Worm (Caenorhabditis elegans) whole organism, L1 larva: ENCODE measurements around the gene psmd-9.
A peak's percentile ranks its signal among the peaks of the same experiment; 100 is the strongest.

ENCODE experiments used
- C04F5.9 ChIP-seq: sonication (generic microtip); optimal IDR thresholded peaks from 2 replicates; lab custom pipeline; 2016; ENCODE audit warnings: missing genetic modification characterization, missing compliant biosample characterization
- C16A3.4 ChIP-seq: fragments of 150-350 bp; optimal IDR thresholded peaks from 2 replicates; lab custom pipeline; 2014; ENCODE audit warnings: missing biosample characterization, missing genetic modification characterization
- C34B4.2 ChIP-seq: sonication (generic microtip); optimal IDR thresholded peaks from 2 replicates; lab custom pipeline; 2017; ENCODE audit warnings: mild to moderate bottlenecking, missing genetic modification characterization, missing compliant biosample characterization
- F16B12.6 ChIP-seq: fragments of 150-350 bp; optimal IDR thresholded peaks from 2 replicates; lab custom pipeline; 2014; ENCODE audit warnings: missing biosample characterization, missing genetic modification characterization
- Y116A8C.19 ChIP-seq: sonication (generic microtip); optimal IDR thresholded peaks from 2 replicates; lab custom pipeline; 2016; ENCODE audit warnings: missing compliant biosample characterization, missing genetic modification characterization, borderline replicate concordance
- alr-1 ChIP-seq: fragments of 200-800 bp; sonication (Bioruptor generic); optimal IDR thresholded peaks from 2 replicates; lab custom pipeline; 2018; ENCODE audit warnings: borderline replicate concordance, mild to moderate bottlenecking, missing genetic modification characterization, missing compliant biosample characterization
- blmp-1 ChIP-seq: fragments of 150-350 bp; optimal IDR thresholded peaks from 2 replicates; lab custom pipeline; 2014; ENCODE audit warnings: missing biosample characterization, missing genetic modification characterization
- ceh-63 ChIP-seq: fragments of 200-800 bp; sonication (Bioruptor generic); optimal IDR thresholded peaks from 2 replicates; lab custom pipeline; 2018; ENCODE audit warnings: mild to moderate bottlenecking, missing genetic modification characterization, missing compliant biosample characterization
- ceh-8 ChIP-seq: fragments of 200-800 bp; sonication (Bioruptor generic); optimal IDR thresholded peaks from 2 replicates; lab custom pipeline; 2018; ENCODE audit warnings: mild to moderate bottlenecking, missing genetic modification characterization, moderate library complexity, missing compliant biosample characterization
- dsc-1 ChIP-seq: sonication (generic microtip); optimal IDR thresholded peaks from 2 replicates; lab custom pipeline; 2016; ENCODE audit warnings: mild to moderate bottlenecking, missing genetic modification characterization, missing compliant biosample characterization
- efl-1 ChIP-seq, 4 experiments: fragments of 150-350 bp; optimal IDR thresholded peaks in 3 of 4; peaks in 1 of 4; 1 replicate in 1 of 4; 2 replicates in 3 of 4; lab custom pipeline; 2014; ENCODE audit warnings: missing biosample characterization in 2 of 4, missing genetic modification characterization in 2 of 4, missing genetic modification reagents in 2 of 4
- efl-3 ChIP-seq: fragments of 200-800 bp; sonication (Bioruptor generic); optimal IDR thresholded peaks from 2 replicates; lab custom pipeline; 2018; ENCODE audit warnings: mild to moderate bottlenecking, missing genetic modification characterization, missing compliant biosample characterization
- elt-2 ChIP-seq: sonication (generic microtip); optimal IDR thresholded peaks from 2 replicates; lab custom pipeline; 2016; ENCODE audit warnings: missing genetic modification characterization, mild to moderate bottlenecking, inconsistent platforms, missing compliant biosample characterization, missing genetic modification reagents
- elt-3 ChIP-seq, 6 experiments: fragments of 150-350 bp in 1 of 6; sonication (generic microtip); optimal IDR thresholded peaks; 2 replicates each; lab custom pipeline; 2017 to 2018; ENCODE audit warnings: missing biosample characterization in 6 of 6, missing genetic modification characterization in 6 of 6, inconsistent platforms in 1 of 6
- ets-5 ChIP-seq: fragments of 200-800 bp; sonication (Bioruptor generic); IDR thresholded peaks from 2 replicates; pipeline ENCODE4 v1.3.6; 2022; ENCODE audit warnings: missing genetic modification characterization, missing compliant biosample characterization
- fkh-10 ChIP-seq: sonication (generic microtip); optimal IDR thresholded peaks from 2 replicates; lab custom pipeline; 2017; ENCODE audit warnings: missing biosample characterization, missing genetic modification reagents, missing genetic modification characterization
- fkh-4 ChIP-seq: sonication (generic microtip); optimal IDR thresholded peaks from 2 replicates; lab custom pipeline; 2016; ENCODE audit warnings: missing compliant biosample characterization, missing genetic modification characterization, borderline replicate concordance
- fkh-8 ChIP-seq: sonication (generic microtip); optimal IDR thresholded peaks from 2 replicates; lab custom pipeline; 2016; ENCODE audit warnings: mild to moderate bottlenecking, missing genetic modification characterization, missing compliant biosample characterization
- fos-1 ChIP-seq: fragments of 150-350 bp; optimal IDR thresholded peaks from 2 replicates; lab custom pipeline; 2014; ENCODE audit warnings: missing biosample characterization, missing genetic modification characterization
- grh-1 ChIP-seq: fragments of 200-800 bp; sonication (Bioruptor generic); IDR thresholded peaks from 2 replicates; pipeline ENCODE4 v1.3.6; 2022; ENCODE audit warnings: missing genetic modification reagents, missing genetic modification characterization, missing compliant biosample characterization
- hlh-17 ChIP-seq: fragments of 200-800 bp; sonication (Bioruptor generic); optimal IDR thresholded peaks from 2 replicates; lab custom pipeline; 2018; ENCODE audit warnings: missing genetic modification characterization, mild to moderate bottlenecking, missing compliant biosample characterization, moderate library complexity, borderline replicate concordance
- isw-1 ChIP-seq: fragments of 200-800 bp; sonication (Bioruptor generic); IDR thresholded peaks from 2 replicates; pipeline ENCODE4 v1.3.6; 2022; ENCODE audit warnings: missing genetic modification characterization, missing compliant biosample characterization
- lin-15B ChIP-seq: fragments of 150-350 bp; sonication (generic microtip); optimal IDR thresholded peaks from 3 replicates; lab custom pipeline; 2014; ENCODE audit warnings: missing biosample characterization, missing genetic modification characterization
- lin-35 ChIP-seq, 2 experiments: fragments of 150-350 bp; optimal IDR thresholded peaks; 2 replicates each; lab custom pipeline; 2014; ENCODE audit warnings: missing biosample characterization in 2 of 2, missing genetic modification characterization in 2 of 2, missing genetic modification reagents in 2 of 2
- lin-39 ChIP-seq: fragments of 150-350 bp; optimal IDR thresholded peaks from 2 replicates; lab custom pipeline; 2014; ENCODE audit warnings: missing biosample characterization, missing genetic modification reagents, missing genetic modification characterization
- lir-3 ChIP-seq: sonication (generic microtip); optimal IDR thresholded peaks from 2 replicates; lab custom pipeline; 2016; ENCODE audit warnings: mild to moderate bottlenecking, missing genetic modification characterization, moderate library complexity, missing compliant biosample characterization; ENCODE audit not compliant: poor library complexity
- mdl-1 ChIP-seq, 2 experiments: fragments of 150-350 bp; optimal IDR thresholded peaks; 2 replicates each; lab custom pipeline; 2014 to 2017; ENCODE audit warnings: missing biosample characterization in 2 of 2, missing genetic modification characterization in 2 of 2, inconsistent platforms in 1 of 2
- mef-2 ChIP-seq: fragments of 150-350 bp; optimal IDR thresholded peaks from 2 replicates; lab custom pipeline; 2014; ENCODE audit warnings: missing biosample characterization, missing genetic modification characterization
- nhr-12 ChIP-seq: sonication (generic microtip); optimal IDR thresholded peaks from 2 replicates; lab custom pipeline; 2017; ENCODE audit warnings: missing biosample characterization, missing genetic modification characterization
- nhr-20 ChIP-seq: sonication (generic microtip); optimal IDR thresholded peaks from 2 replicates; lab custom pipeline; 2016; ENCODE audit warnings: mild to moderate bottlenecking, missing genetic modification characterization, missing compliant biosample characterization
- nhr-237 ChIP-seq: fragments of 150-350 bp; optimal IDR thresholded peaks from 2 replicates; lab custom pipeline; 2014; ENCODE audit warnings: missing biosample characterization, missing genetic modification characterization
- nhr-76 ChIP-seq: sonication (generic microtip); optimal IDR thresholded peaks from 2 replicates; lab custom pipeline; 2017; ENCODE audit warnings: missing biosample characterization, missing genetic modification characterization
- nhr-77 ChIP-seq: fragments of 150-350 bp; optimal IDR thresholded peaks from 2 replicates; lab custom pipeline; 2014; ENCODE audit warnings: missing biosample characterization, missing genetic modification characterization
- nhr-85 ChIP-seq: sonication (generic microtip); peaks from one replicate; lab custom pipeline; 2016; ENCODE audit warnings: missing genetic modification characterization, inconsistent platforms, missing compliant biosample characterization
- pag-3 ChIP-seq: sonication (generic microtip); optimal IDR thresholded peaks from 2 replicates; lab custom pipeline; 2017; ENCODE audit warnings: missing genetic modification characterization, mild to moderate bottlenecking, missing compliant biosample characterization, antibody characterized with exemption, borderline replicate concordance; ENCODE audit not compliant: insufficient read depth
- pqm-1 ChIP-seq: sonication (generic microtip); optimal IDR thresholded peaks from 3 replicates; lab custom pipeline; 2017; ENCODE audit warnings: missing biosample characterization, missing genetic modification characterization
- rnt-1 ChIP-seq: sonication (generic microtip); optimal IDR thresholded peaks from 2 replicates; lab custom pipeline; 2016; ENCODE audit warnings: mild to moderate bottlenecking, missing genetic modification characterization, moderate library complexity, missing compliant biosample characterization
- snpc-4 ChIP-seq: fragments of 150-350 bp; optimal IDR thresholded peaks from 2 replicates; lab custom pipeline; 2014; ENCODE audit warnings: missing biosample characterization, missing genetic modification characterization
- sptf-1 ChIP-seq: fragments of 150-350 bp; optimal IDR thresholded peaks from 2 replicates; lab custom pipeline; 2014; ENCODE audit warnings: missing biosample characterization, missing genetic modification characterization
- swsn-7 ChIP-seq: sonication (generic microtip); optimal IDR thresholded peaks from 2 replicates; lab custom pipeline; 2016; ENCODE audit warnings: missing genetic modification characterization, missing compliant biosample characterization
- unc-130 ChIP-seq: fragments of 150-350 bp; optimal IDR thresholded peaks from 2 replicates; lab custom pipeline; 2017; ENCODE audit warnings: missing biosample characterization, missing genetic modification characterization, inconsistent platforms
- unc-62 ChIP-seq: fragments of 150-350 bp; optimal IDR thresholded peaks from 2 replicates; lab custom pipeline; 2014; ENCODE audit warnings: missing biosample characterization, missing genetic modification reagents, missing genetic modification characterization
- unc-98 ChIP-seq: fragments of 200-800 bp; sonication (Bioruptor generic); IDR thresholded peaks from 2 replicates; pipeline ENCODE4 v1.3.6; 2022; ENCODE audit warnings: missing genetic modification characterization, missing compliant biosample characterization
- xbp-1 ChIP-seq: sonication (generic microtip); optimal IDR thresholded peaks from 2 replicates; lab custom pipeline; 2016; ENCODE audit warnings: missing genetic modification characterization, missing compliant biosample characterization
- ztf-11 ChIP-seq, 2 experiments: sonication (generic microtip); optimal IDR thresholded peaks; 2 replicates each; lab custom pipeline; 2016 to 2017; ENCODE audit warnings: missing genetic modification characterization in 2 of 2, missing biosample characterization in 1 of 2, missing compliant biosample characterization in 1 of 2
- ztf-4 ChIP-seq: fragments of 150-350 bp; optimal IDR thresholded peaks from 2 replicates; lab custom pipeline; 2014; ENCODE audit warnings: missing biosample characterization, missing genetic modification characterization

The psmd-9 gene

ce11 chrII:6898017-6898779 is 3.7 kb upstream of the psmd-9 start, which contains the start of gene hrpl-1 (continued):
- TF ChIP-seq sptf-1 (no peak), pag-3 (tag; lab: Kevin White, UChicago) (no peak), ceh-8 (GFP tag; lab: Kevin White, UChicago) (no peak), lin-35 (GFP tag; optimal IDR thresholded peaks at IDR 0.05; lab: Kevin White, UChicago) (peak in 1 of 2 experiments; percentile 74), blmp-1 (tag; lab: Kevin White, UChicago) (peak; percentile 42), nhr-76 (tag; lab: Kevin White, UChicago) (no peak), elt-2 (tag; lab: Kevin White, UChicago) (no peak), nhr-12 (tag; lab: Kevin White, UChicago) (no peak), fos-1 (tag; lab: Kevin White, UChicago) (no peak), unc-130 (tag; lab: Kevin White, UChicago) (no peak), unc-98 (GFP tag; lab: Robert Waterston, UW) (no peak), ztf-4 (tag; lab: Kevin White, UChicago) (no peak), F16B12.6 (tag; lab: Kevin White, UChicago) (no peak), C16A3.4 (tag; lab: Kevin White, UChicago) (no peak), pqm-1 (no peak), mef-2 (tag; lab: Kevin White, UChicago) (no peak), unc-62 (no peak), Y116A8C.19 (tag; lab: Kevin White, UChicago) (no peak), nhr-237 (tag; lab: Kevin White, UChicago) (no peak), efl-1 (optimal IDR thresholded peaks at IDR 0.05; lab: Kevin White, UChicago) (peak in 1 of 2 experiments; percentile 39), efl-1 (GFP tag; optimal IDR thresholded peaks at IDR 0.05 in 1 of 2; lab: Kevin White, UChicago) (peak; percentile 56 to 67), efl-3 (GFP tag; lab: Kevin White, UChicago) (no peak), elt-3 (tag; optimal IDR thresholded peaks at IDR 0.05; lab: Kevin White, UChicago) (no peak), fkh-4 (no peak), lin-15B (tag; lab: Kevin White, UChicago) (no peak), fkh-8 (tag; lab: Kevin White, UChicago) (no peak), grh-1 (GFP tag; lab: Robert Waterston, UW) (no peak), nhr-85 (tag; lab: Kevin White, UChicago) (peak; percentile 26), rnt-1 (tag; lab: Kevin White, UChicago) (peak; percentile 47), ceh-63 (GFP tag; lab: Kevin White, UChicago) (no peak), nhr-20 (tag; lab: Kevin White, UChicago) (peak; percentile 34), lin-39 (no peak), mdl-1 (tag; optimal IDR thresholded peaks at IDR 0.05; lab: Kevin White, UChicago) (peak in 1 of 2 experiments; percentile 26), alr-1 (tag; lab: Kevin White, UChicago) (no peak), C34B4.2 (tag; lab: Kevin White, UChicago) (no peak), ets-5 (no peak), C04F5.9 (no peak), swsn-7 (peak; percentile 31), fkh-10 (GFP tag; lab: Kevin White, UChicago) (no peak), snpc-4 (tag; lab: Kevin White, UChicago) (no peak), isw-1 (GFP tag; lab: Robert Waterston, UW) (no peak), xbp-1 (peak; percentile 28), hlh-17 (GFP tag; lab: Kevin White, UChicago) (no peak), nhr-77 (tag; lab: Kevin White, UChicago) (no peak), lir-3 (tag; lab: Kevin White, UChicago) (no peak), dsc-1 (tag; lab: Kevin White, UChicago) (peak; percentile 48), ztf-11 (tag; optimal IDR thresholded peaks at IDR 0.05; lab: Kevin White, UChicago) (no peak)
